Worm (Caenorhabditis elegans) whole organism, L4 larva: Measurements from ENCODE around the gene mgl-1.

Experiments used
- D1046.2 ChIP-seq: fragments of 200-800 bp; sonication (Bioruptor generic); IDR thresholded peaks from 2 replicates; pipeline ENCODE4 v1.3.6; 2022; ENCODE audit warnings: missing genetic modification characterization, missing compliant biosample characterization
- F10B5.3 ChIP-seq: sonication (generic microtip); optimal IDR thresholded peaks from 2 replicates; lab custom pipeline; 2016; ENCODE audit warnings: mild to moderate bottlenecking, missing genetic modification characterization, missing compliant biosample characterization
- F37D6.2 ChIP-seq: sonication (generic microtip); optimal IDR thresholded peaks from 2 replicates; lab custom pipeline; 2016; ENCODE audit warnings: mild to moderate bottlenecking, missing genetic modification characterization, missing compliant biosample characterization
- T26A8.4 ChIP-seq: fragments of 200-800 bp; sonication (Bioruptor generic); IDR thresholded peaks from 2 replicates; pipeline ENCODE4 v1.3.6; 2022; ENCODE audit warnings: missing genetic modification characterization, missing compliant biosample characterization
- ceh-28 ChIP-seq: fragments of 150-350 bp; optimal IDR thresholded peaks from 2 replicates; lab custom pipeline; 2014; ENCODE audit warnings: missing biosample characterization, missing genetic modification reagents, missing genetic modification characterization
- ceh-44 ChIP-seq: fragments of 200-800 bp; sonication (Bioruptor generic); IDR thresholded peaks from 2 replicates; pipeline ENCODE4 v1.3.6; 2022; ENCODE audit warnings: missing genetic modification reagents, missing genetic modification characterization, missing compliant biosample characterization
- ceh-82 ChIP-seq: sonication (generic microtip); optimal IDR thresholded peaks from 2 replicates; lab custom pipeline; 2017; ENCODE audit warnings: missing biosample characterization, missing genetic modification characterization
- daf-19 ChIP-seq: fragments of 200-800 bp; sonication (Bioruptor generic); conservative IDR thresholded peaks from 2 replicates; pipeline ENCODE4 v1.3.6; 2022; ENCODE audit warnings: missing genetic modification characterization, missing compliant biosample characterization
- dmd-6 ChIP-seq: fragments of 200-800 bp; sonication (Bioruptor generic); IDR thresholded peaks from 2 replicates; pipeline ENCODE4 v1.3.6; 2022; ENCODE audit warnings: missing genetic modification reagents, missing genetic modification characterization, missing compliant biosample characterization
- dmd-8 ChIP-seq: fragments of 200-800 bp; sonication (Bioruptor generic); IDR thresholded peaks from 2 replicates; pipeline ENCODE4 v1.3.6; 2022; ENCODE audit warnings: missing genetic modification characterization, missing compliant biosample characterization
- dve-1 ChIP-seq: sonication (generic microtip); optimal IDR thresholded peaks from 2 replicates; lab custom pipeline; 2017; ENCODE audit warnings: antibody characterized with exemption, mild to moderate bottlenecking, missing genetic modification characterization, missing compliant biosample characterization; ENCODE audit not compliant: insufficient read depth
- egl-43 ChIP-seq: fragments of 200-800 bp; sonication (Bioruptor generic); IDR thresholded peaks from 2 replicates; pipeline ENCODE4 v1.3.6; 2022; ENCODE audit warnings: missing genetic modification reagents, missing genetic modification characterization, missing compliant biosample characterization
- fkh-10 ChIP-seq: fragments of 150-350 bp; optimal IDR thresholded peaks from 2 replicates; lab custom pipeline; 2014; ENCODE audit warnings: missing biosample characterization, missing genetic modification reagents, missing genetic modification characterization
- hlh-30 ChIP-seq: sonication (generic microtip); optimal IDR thresholded peaks from 2 replicates; lab custom pipeline; 2017; ENCODE audit warnings: antibody characterized with exemption, mild to moderate bottlenecking, missing genetic modification characterization, missing compliant biosample characterization; ENCODE audit not compliant: insufficient read depth
- hmg-1.1 ChIP-seq: fragments of 200-800 bp; sonication (Bioruptor generic); IDR thresholded peaks from 2 replicates; pipeline ENCODE4 v1.3.6; 2022; ENCODE audit warnings: missing genetic modification reagents, missing genetic modification characterization, missing compliant biosample characterization
- jun-1 ChIP-seq: fragments of 150-350 bp; optimal IDR thresholded peaks from 2 replicates; lab custom pipeline; 2014; ENCODE audit warnings: missing biosample characterization, missing genetic modification reagents, missing genetic modification characterization
- lin-13 ChIP-seq: fragments of 150-350 bp; optimal IDR thresholded peaks from 2 replicates; lab custom pipeline; 2014; ENCODE audit warnings: missing biosample characterization, missing genetic modification reagents, missing genetic modification characterization
- lin-15B ChIP-seq: fragments of 150-350 bp; sonication (generic microtip); optimal IDR thresholded peaks from 3 replicates; lab custom pipeline; 2014; ENCODE audit warnings: missing biosample characterization, missing genetic modification characterization
- lin-39 ChIP-seq: fragments of 150-350 bp; optimal IDR thresholded peaks from 2 replicates; lab custom pipeline; 2014; ENCODE audit warnings: missing biosample characterization, missing genetic modification reagents, missing genetic modification characterization
- lir-3 ChIP-seq: sonication (generic microtip); optimal IDR thresholded peaks from 2 replicates; lab custom pipeline; 2016; ENCODE audit warnings: mild to moderate bottlenecking, missing genetic modification characterization, missing compliant biosample characterization
- lsy-2 ChIP-seq, 2 experiments: fragments of 150-350 bp in 1 of 2; sonication (generic microtip) in 1 of 2; optimal IDR thresholded peaks; 2 replicates each; lab custom pipeline; 2014 to 2017; ENCODE audit warnings: missing biosample characterization in 2 of 2, missing genetic modification characterization in 2 of 2
- madf-5 ChIP-seq, 2 experiments: fragments of 200-800 bp; sonication (Bioruptor generic); IDR thresholded peaks; 2 replicates each; pipeline ENCODE4 v1.3.6; 2022; ENCODE audit warnings: missing compliant biosample characterization in 2 of 2, missing genetic modification characterization in 2 of 2
- mdt-29 ChIP-seq: fragments of 200-800 bp; sonication (Bioruptor generic); IDR thresholded peaks from 2 replicates; pipeline ENCODE4 v1.3.6; 2022; ENCODE audit warnings: missing genetic modification reagents, missing genetic modification characterization, missing compliant biosample characterization
- mxl-2 ChIP-seq: fragments of 200-800 bp; sonication (Bioruptor generic); conservative IDR thresholded peaks from 2 replicates; pipeline ENCODE4 v1.3.6; 2022; ENCODE audit warnings: missing genetic modification reagents, missing genetic modification characterization, missing compliant biosample characterization
- nhr-28 ChIP-seq: fragments of 150-350 bp; optimal IDR thresholded peaks from 2 replicates; lab custom pipeline; 2014; ENCODE audit warnings: missing biosample characterization, missing genetic modification characterization
- nhr-41 ChIP-seq: fragments of 200-800 bp; sonication (Bioruptor generic); IDR thresholded peaks from 2 replicates; pipeline ENCODE4 v1.3.6; 2022; ENCODE audit warnings: missing genetic modification reagents, missing genetic modification characterization, missing compliant biosample characterization
- pha-4 ChIP-seq, 2 experiments: fragments of 150-350 bp in 1 of 2; fragments of 200-800 bp in 1 of 2; sonication (Bioruptor generic) in 1 of 2; IDR thresholded peaks in 1 of 2; optimal IDR thresholded peaks in 1 of 2; 2 replicates each; pipeline versions ENCODE4 v1.3.6 to Lab custom; 2014 to 2022; ENCODE audit warnings: missing genetic modification characterization in 2 of 2, missing genetic modification reagents in 2 of 2, missing biosample characterization in 1 of 2, missing compliant biosample characterization in 1 of 2
- php-3 ChIP-seq: fragments of 200-800 bp; sonication (Bioruptor generic); IDR thresholded peaks from 2 replicates; pipeline ENCODE4 v1.3.6; 2022; ENCODE audit warnings: missing genetic modification reagents, missing genetic modification characterization, missing compliant biosample characterization
- pqm-1 ChIP-seq: sonication (generic microtip); optimal IDR thresholded peaks from 2 replicates; lab custom pipeline; 2017; ENCODE audit warnings: missing biosample characterization, missing genetic modification characterization
- rbr-2 ChIP-seq: sonication (generic microtip); optimal IDR thresholded peaks from 2 replicates; lab custom pipeline; 2016; ENCODE audit warnings: missing genotype, missing genetic modification characterization, missing compliant biosample characterization
- saeg-2 ChIP-seq: fragments of 200-800 bp; sonication (Bioruptor generic); IDR thresholded peaks from 2 replicates; pipeline ENCODE4 v1.3.6; 2022; ENCODE audit warnings: missing genetic modification reagents, missing genetic modification characterization, missing compliant biosample characterization
- set-16 ChIP-seq: fragments of 200-800 bp; sonication (Bioruptor generic); IDR thresholded peaks from 2 replicates; pipeline ENCODE4 v1.3.6; 2022; ENCODE audit warnings: missing genetic modification reagents, missing genetic modification characterization, missing compliant biosample characterization
- snpc-1.2 ChIP-seq: fragments of 200-800 bp; sonication (Bioruptor generic); IDR thresholded peaks from 2 replicates; pipeline ENCODE4 v1.3.6; 2022; ENCODE audit warnings: missing genetic modification reagents, missing genetic modification characterization, missing compliant biosample characterization
- spr-1 ChIP-seq: sonication (generic microtip); optimal IDR thresholded peaks from 2 replicates; lab custom pipeline; 2016; ENCODE audit warnings: mild to moderate bottlenecking, missing genetic modification characterization, missing compliant biosample characterization
- unc-39 ChIP-seq: sonication (generic microtip); optimal IDR thresholded peaks from 2 replicates; lab custom pipeline; 2017; ENCODE audit warnings: missing biosample characterization, missing genetic modification characterization
- unc-62 ChIP-seq, 3 experiments: fragments of 150-350 bp in 1 of 3; sonication (generic microtip); optimal IDR thresholded peaks in 2 of 3; peaks in 1 of 3; 1 replicate in 1 of 3; 2 replicates in 2 of 3; lab custom pipeline; 2014 to 2017; ENCODE audit warnings: missing biosample characterization in 3 of 3, missing genetic modification characterization in 3 of 3, missing genetic modification reagents in 3 of 3, missing genotype in 1 of 3
- vab-7 ChIP-seq: fragments of 200-800 bp; sonication (Bioruptor generic); IDR thresholded peaks from 2 replicates; pipeline ENCODE4 v1.3.6; 2022; ENCODE audit warnings: missing genetic modification reagents, missing genetic modification characterization, missing compliant biosample characterization
- zfp-2 ChIP-seq: sonication (generic microtip); optimal IDR thresholded peaks from 2 replicates; lab custom pipeline; 2016; ENCODE audit warnings: mild to moderate bottlenecking, missing genetic modification characterization, missing compliant biosample characterization
- zip-11 ChIP-seq: fragments of 200-800 bp; sonication (Bioruptor generic); IDR thresholded peaks from 2 replicates; pipeline ENCODE4 v1.3.6; 2022; ENCODE audit warnings: missing genetic modification characterization, missing compliant biosample characterization

mgl-1 gene

ce11 chrX:9999192-9999591 is 23.1 kb upstream of the mgl-1 start, which contains the start of gene grk-1:
Gene grk-1 (minus strand): TSS chrX:9999208.
- TF ChIP-seq F37D6.2 (tag; lab: Kevin White, UChicago): peak; percentile 3
- peak; percentile 19 for TF ChIP-seq fkh-10 (GFP tag; lab: Kevin White, UChicago)
- no peak for TF ChIP-seq T26A8.4
- peak in 1 of 2 experiments; percentile 30 for TF ChIP-seq unc-62 (GFP tag; optimal IDR thresholded peaks at IDR 0.05 in 1 of 2; lab: Kevin White, UChicago)
- TF ChIP-seq unc-62 (tag; optimal IDR thresholded peaks at IDR 0.05; lab: Kevin White, UChicago): no peak
- TF ChIP-seq unc-39: no peak
- TF ChIP-seq rbr-2 (tag; lab: Kevin White, UChicago): peak; percentile 23

DNA sequence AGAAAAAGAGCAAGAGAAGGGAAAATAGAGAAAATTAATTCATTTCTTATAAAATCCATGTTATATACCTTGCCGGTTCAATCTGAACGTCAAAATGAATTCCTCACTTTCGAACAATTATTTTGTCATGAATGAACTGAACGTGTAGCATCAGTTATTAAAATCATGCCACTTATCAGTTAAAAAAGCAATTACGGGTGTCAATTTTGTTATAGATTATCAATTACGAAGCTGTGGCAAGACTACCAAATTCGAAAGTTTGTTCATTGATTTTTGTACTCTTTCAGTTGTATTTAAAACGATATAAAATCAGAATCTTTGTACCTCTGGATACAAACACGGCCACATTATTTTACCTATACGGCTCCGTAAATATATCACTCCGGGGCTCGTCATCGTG is 21.2 kb upstream of the mgl-1 start:
- no peak for TF ChIP-seq set-16
- TF ChIP-seq nhr-41 (GFP tag; lab: Robert Waterston, UW): 0 out of 2 replicates have a peak, but pooled peaks have one; percentile 12
- no peak for TF ChIP-seq saeg-2 (GFP tag; lab: Robert Waterston, UW)
- TF ChIP-seq vab-7 (GFP tag; lab: Robert Waterston, UW): no peak
- no peak for TF ChIP-seq mdt-29
- no peak for TF ChIP-seq lir-3
- no peak for TF ChIP-seq daf-19 (GFP tag; lab: Robert Waterston, UW)
- no peak for TF ChIP-seq ceh-44 (GFP tag; lab: Robert Waterston, UW)
- peak; percentile 45 for TF ChIP-seq dve-1
- TF ChIP-seq egl-43: no peak
- TF ChIP-seq nhr-28: peak; percentile 60
- no peak for TF ChIP-seq F10B5.3 (tag; lab: Kevin White, UChicago)
- TF ChIP-seq php-3 (GFP tag; lab: Robert Waterston, UW): no peak
- TF ChIP-seq ceh-82 (tag; lab: Kevin White, UChicago): no peak
- TF ChIP-seq lin-39: no peak
- no peak for TF ChIP-seq spr-1
- TF ChIP-seq hlh-30: no peak
- no peak for TF ChIP-seq F37D6.2 (tag; lab: Kevin White, UChicago)
- TF ChIP-seq zip-11: no peak
- TF ChIP-seq jun-1 (tag; lab: Kevin White, UChicago): no peak
- TF ChIP-seq snpc-1.2: no peak
- TF ChIP-seq lsy-2 (tag; optimal IDR thresholded peaks at IDR 0.05; lab: Kevin White, UChicago): no peak
- TF ChIP-seq dmd-6 (GFP tag; lab: Robert Waterston, UW): peak; percentile 36; the same call in 1 of the 2 replicates
- TF ChIP-seq madf-5 (GFP tag; IDR thresholded peaks at IDR 0.05; lab: Robert Waterston, UW): no peak
- peak; percentile 60 for TF ChIP-seq pqm-1
- no peak for TF ChIP-seq lin-13 (GFP tag; lab: Kevin White, UChicago)

- TF ChIP-seq zfp-2 (no peak), hlh-30 (peak; percentile 41), daf-19 (GFP tag; lab: Robert Waterston, UW) (no peak), dmd-8 (no peak), lin-39 (no peak), hmg-1.1 (GFP tag; lab: Robert Waterston, UW) (no peak), lin-15B (tag; lab: Kevin White, UChicago) (no peak), egl-43 (no peak), dve-1 (peak; percentile 36), fkh-10 (GFP tag; lab: Kevin White, UChicago) (no peak), nhr-41 (GFP tag; lab: Robert Waterston, UW) (no peak), mxl-2 (no peak), ceh-28 (tag; lab: Kevin White, UChicago) (no peak), pha-4 (GFP tag; IDR thresholded peaks at IDR 0.05; lab: Robert Waterston, UW) (no peak), pha-4 (tag; optimal IDR thresholded peaks at IDR 0.05; lab: Kevin White, UChicago) (no peak), D1046.2 (GFP tag; lab: Robert Waterston, UW) (no peak)
- TF ChIP-seq, all 104 proteins: peak for 2
Observed at ce11 chrX:9993100-9993499, 17.0 kb upstream of the mgl-1 start.
